Worm (Caenorhabditis elegans) whole organism, L2 larva: ENCODE data around the gene lite-1.

Experiments used
- C34F6.9 ChIP-seq: fragments of 150-350 bp; optimal IDR thresholded peaks from 2 replicates; lab custom pipeline; 2014; ENCODE audit warnings: missing biosample characterization, missing genetic modification characterization
- F13H6.1 ChIP-seq: sonication (generic microtip); optimal IDR thresholded peaks from 2 replicates; lab custom pipeline; 2016; ENCODE audit warnings: missing genetic modification characterization, missing compliant biosample characterization
- R02D3.7 ChIP-seq: fragments of 150-350 bp; optimal IDR thresholded peaks from 2 replicates; lab custom pipeline; 2014; ENCODE audit warnings: missing biosample characterization, missing genetic modification characterization
- Y55F3AM.14 ChIP-seq: fragments of 200-800 bp; sonication (Bioruptor generic); optimal IDR thresholded peaks from 2 replicates; lab custom pipeline; 2018; ENCODE audit warnings: mild to moderate bottlenecking, missing genetic modification characterization, missing compliant biosample characterization
- ZK546.5 ChIP-seq: sonication (generic microtip); optimal IDR thresholded peaks from 2 replicates; lab custom pipeline; 2017; ENCODE audit warnings: missing biosample characterization, missing genetic modification characterization
- alr-1 ChIP-seq: fragments of 150-350 bp; optimal IDR thresholded peaks from 2 replicates; lab custom pipeline; 2014; ENCODE audit warnings: missing biosample characterization, missing genetic modification characterization
- ama-1 ChIP-seq: fragments of 150-350 bp; optimal IDR thresholded peaks from 2 replicates; lab custom pipeline; 2018; ENCODE audit warnings: inconsistent platforms
- ceh-16 ChIP-seq: fragments of 150-350 bp; optimal IDR thresholded peaks from 2 replicates; lab custom pipeline; 2014; ENCODE audit warnings: missing biosample characterization, missing genetic modification characterization
- ceh-82 ChIP-seq: fragments of 150-350 bp; optimal IDR thresholded peaks from 2 replicates; lab custom pipeline; 2014; ENCODE audit warnings: missing biosample characterization, missing genetic modification characterization
- crh-2 ChIP-seq: sonication (generic microtip); optimal IDR thresholded peaks from 2 replicates; lab custom pipeline; 2017; ENCODE audit warnings: missing biosample characterization, missing genetic modification characterization
- egl-27 ChIP-seq: sonication (generic microtip); optimal IDR thresholded peaks from 3 replicates; lab custom pipeline; 2017; ENCODE audit warnings: missing biosample characterization, missing genetic modification reagents, missing genetic modification characterization
- fos-1 ChIP-seq: fragments of 150-350 bp; optimal IDR thresholded peaks from 2 replicates; lab custom pipeline; 2014; ENCODE audit warnings: missing biosample characterization, missing genetic modification characterization
- gmeb-1 ChIP-seq: fragments of 150-350 bp; optimal IDR thresholded peaks from 2 replicates; lab custom pipeline; 2014; ENCODE audit warnings: missing biosample characterization, missing genetic modification characterization
- lin-11 ChIP-seq: fragments of 150-350 bp; sonication (generic microtip); optimal IDR thresholded peaks from 2 replicates; lab custom pipeline; 2014; ENCODE audit warnings: missing biosample characterization, missing genetic modification characterization, inconsistent platforms, mixed read lengths
- lin-13 ChIP-seq: fragments of 150-350 bp; optimal IDR thresholded peaks from 2 replicates; lab custom pipeline; 2014; ENCODE audit warnings: missing biosample characterization, missing genetic modification reagents, missing genetic modification characterization
- lin-39 ChIP-seq: fragments of 150-350 bp; optimal IDR thresholded peaks from 2 replicates; lab custom pipeline; 2014; ENCODE audit warnings: missing biosample characterization, missing genetic modification reagents, missing genetic modification characterization
- lsy-2 ChIP-seq, 2 experiments: fragments of 150-350 bp in 1 of 2; sonication (generic microtip) in 1 of 2; optimal IDR thresholded peaks; 2 replicates each; lab custom pipeline; 2014 to 2017; ENCODE audit warnings: missing biosample characterization in 2 of 2, missing genetic modification characterization in 2 of 2
- mab-5 ChIP-seq: fragments of 150-350 bp; optimal IDR thresholded peaks from 2 replicates; lab custom pipeline; 2014; ENCODE audit warnings: missing biosample characterization, missing genetic modification characterization
- mbf-1 ChIP-seq: sonication (generic microtip); optimal IDR thresholded peaks from 2 replicates; lab custom pipeline; 2017; ENCODE audit warnings: missing biosample characterization, missing genetic modification characterization
- mdl-1 ChIP-seq, 2 experiments: fragments of 150-350 bp in 1 of 2; sonication (generic microtip) in 1 of 2; optimal IDR thresholded peaks; 2 replicates each; lab custom pipeline; 2017; ENCODE audit warnings: missing biosample characterization in 2 of 2, missing genetic modification characterization in 2 of 2
- nhr-10 ChIP-seq: sonication (generic microtip); optimal IDR thresholded peaks from 2 replicates; lab custom pipeline; 2017; ENCODE audit warnings: missing biosample characterization, missing genetic modification characterization
- nhr-11 ChIP-seq: fragments of 150-350 bp; optimal IDR thresholded peaks from 2 replicates; lab custom pipeline; 2014; ENCODE audit warnings: missing biosample characterization, missing genetic modification characterization
- nhr-12 ChIP-seq: fragments of 150-350 bp; optimal IDR thresholded peaks from 2 replicates; lab custom pipeline; 2014; ENCODE audit warnings: missing biosample characterization, missing genetic modification characterization
- nhr-129 ChIP-seq: fragments of 150-350 bp; optimal IDR thresholded peaks from 2 replicates; lab custom pipeline; 2014; ENCODE audit warnings: missing biosample characterization, missing genetic modification characterization
- nhr-21 ChIP-seq: fragments of 150-350 bp; optimal IDR thresholded peaks from 2 replicates; lab custom pipeline; 2014; ENCODE audit warnings: missing biosample characterization, missing genetic modification characterization
- nhr-23 ChIP-seq: fragments of 150-350 bp; optimal IDR thresholded peaks from 2 replicates; lab custom pipeline; 2014; ENCODE audit warnings: missing biosample characterization, missing genetic modification reagents, missing genetic modification characterization
- nhr-237 ChIP-seq: fragments of 150-350 bp; optimal IDR thresholded peaks from 2 replicates; lab custom pipeline; 2014; ENCODE audit warnings: missing biosample characterization, missing genetic modification characterization
- nhr-25 ChIP-seq: fragments of 150-350 bp; sonication (generic microtip); optimal IDR thresholded peaks from 3 replicates; lab custom pipeline; 2014; ENCODE audit warnings: missing biosample characterization, missing genetic modification characterization
- nhr-6 ChIP-seq: fragments of 150-350 bp; optimal IDR thresholded peaks from 2 replicates; lab custom pipeline; 2014; ENCODE audit warnings: missing biosample characterization, missing genetic modification characterization
- nhr-77 ChIP-seq: fragments of 150-350 bp; optimal IDR thresholded peaks from 2 replicates; lab custom pipeline; 2014; ENCODE audit warnings: missing biosample characterization, missing genetic modification characterization
- peb-1 ChIP-seq: fragments of 150-350 bp; optimal IDR thresholded peaks from 2 replicates; lab custom pipeline; 2014; ENCODE audit warnings: missing biosample characterization, missing genetic modification characterization
- skn-1 ChIP-seq: sonication (generic microtip); optimal IDR thresholded peaks from 2 replicates; lab custom pipeline; 2017; ENCODE audit warnings: missing biosample characterization, missing genetic modification characterization
- sma-3 ChIP-seq: sonication (generic microtip); optimal IDR thresholded peaks from 2 replicates; lab custom pipeline; 2016; ENCODE audit warnings: missing genetic modification reagents, missing genetic modification characterization, missing compliant biosample characterization
- sma-9 ChIP-seq, 2 experiments: fragments of 150-350 bp in 1 of 2; sonication (generic microtip) in 1 of 2; optimal IDR thresholded peaks; 2 replicates each; lab custom pipeline; 2014 to 2016; ENCODE audit warnings: missing genetic modification characterization in 2 of 2, mild to moderate bottlenecking in 1 of 2, missing biosample characterization in 1 of 2, missing compliant biosample characterization in 1 of 2, missing genetic modification reagents in 1 of 2, moderate library complexity in 1 of 2
- snpc-4 ChIP-seq: fragments of 150-350 bp; optimal IDR thresholded peaks from 2 replicates; lab custom pipeline; 2014; ENCODE audit warnings: missing biosample characterization, missing genetic modification characterization
- unc-39 ChIP-seq: fragments of 150-350 bp; optimal IDR thresholded peaks from 2 replicates; lab custom pipeline; 2014; ENCODE audit warnings: missing biosample characterization, missing genetic modification characterization
- unc-55 ChIP-seq: fragments of 150-350 bp; sonication (generic microtip); optimal IDR thresholded peaks from 3 replicates; lab custom pipeline; 2014; ENCODE audit warnings: missing biosample characterization, missing genetic modification reagents, missing genetic modification characterization
- unc-62 ChIP-seq: fragments of 150-350 bp; optimal IDR thresholded peaks from 2 replicates; lab custom pipeline; 2014; ENCODE audit warnings: missing biosample characterization, missing genetic modification reagents, missing genetic modification characterization
- zag-1 ChIP-seq: fragments of 150-350 bp; optimal IDR thresholded peaks from 2 replicates; lab custom pipeline; 2014; ENCODE audit warnings: missing biosample characterization, missing genetic modification characterization
- ztf-1 ChIP-seq: fragments of 200-800 bp; sonication (Bioruptor generic); conservative IDR thresholded peaks from 2 replicates; pipeline ENCODE4 v1.3.6; 2022; ENCODE audit warnings: missing genetic modification characterization, missing compliant biosample characterization
- ztf-11 ChIP-seq: sonication (generic microtip); optimal IDR thresholded peaks from 2 replicates; lab custom pipeline; 2017; ENCODE audit warnings: missing biosample characterization, missing genetic modification characterization
- ztf-4 ChIP-seq: fragments of 150-350 bp; optimal IDR thresholded peaks from 2 replicates; lab custom pipeline; 2014; ENCODE audit warnings: missing biosample characterization, missing genetic modification characterization

Gene lite-1

DNA sequence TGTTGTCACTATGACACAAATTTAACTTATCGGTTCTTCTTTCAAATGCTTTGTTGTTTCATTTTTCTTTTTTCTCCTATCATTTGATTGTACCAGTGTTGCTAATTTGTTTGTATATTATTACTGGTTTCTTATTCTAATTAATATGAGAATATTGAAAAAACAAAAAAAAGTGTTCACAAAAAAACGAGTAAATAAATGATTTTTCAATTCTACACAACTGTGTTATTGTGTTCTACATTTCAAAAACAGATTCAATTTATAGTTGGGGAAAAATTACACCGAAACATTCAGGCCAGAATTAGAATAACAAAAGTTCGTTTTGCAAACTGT, 23.0 kb upstream of the lite-1 start:
- no peak for TF ChIP-seq ztf-11
- TF ChIP-seq lsy-2 (tag; optimal IDR thresholded peaks at IDR 0.05; lab: Kevin White, UChicago), result no peak
- TF ChIP-seq egl-27, result peak; percentile 3
- no peak for TF ChIP-seq ceh-82 (tag; lab: Kevin White, UChicago)
- no peak for TF ChIP-seq ceh-16 (tag; lab: Kevin White, UChicago)
- TF ChIP-seq unc-55 (GFP tag; lab: Kevin White, UChicago), result peak; percentile 9
- TF ChIP-seq nhr-77 (tag; lab: Kevin White, UChicago), result peak; percentile 3
- peak; percentile 21 for TF ChIP-seq C34F6.9
- TF ChIP-seq R02D3.7 (tag; lab: Kevin White, UChicago), result peak; percentile 14

DNA sequence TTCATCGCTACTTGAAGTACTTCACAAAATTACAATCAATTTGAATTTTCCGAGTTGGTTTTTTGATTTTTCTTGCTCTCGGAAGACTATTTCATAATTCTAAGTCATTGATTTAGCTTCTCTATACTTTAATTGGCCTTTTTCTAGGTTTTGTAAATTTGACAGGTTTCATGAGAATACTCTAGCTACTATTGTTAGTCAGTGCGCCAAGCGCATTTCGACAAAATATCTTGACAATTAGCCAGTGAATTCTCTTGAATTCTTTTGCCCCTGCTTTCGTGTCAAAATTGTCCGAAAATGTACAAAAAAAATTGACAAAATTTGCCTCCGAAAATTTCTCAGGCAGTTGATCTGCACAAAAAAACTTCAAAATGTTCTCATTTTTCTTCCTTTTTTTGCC, 22.6 kb upstream of the lite-1 start:
- TF ChIP-seq nhr-77 (tag; lab: Kevin White, UChicago) (no peak), gmeb-1 (tag; lab: Kevin White, UChicago) (peak; percentile 7), lsy-2 (tag; optimal IDR thresholded peaks at IDR 0.05; lab: Kevin White, UChicago) (no peak), ztf-4 (tag; lab: Kevin White, UChicago) (no peak), nhr-129 (peak; percentile 17), unc-39 (no peak), mbf-1 (tag; lab: Kevin White, UChicago) (no peak), nhr-237 (tag; lab: Kevin White, UChicago) (no peak), sma-3 (GFP tag; lab: Kevin White, UChicago) (no peak), nhr-23 (no peak), snpc-4 (tag; lab: Kevin White, UChicago) (no peak), mab-5 (tag; lab: Kevin White, UChicago) (no peak), ama-1 (lab: Kevin White, UChicago) (no peak), C34F6.9 (no peak), crh-2 (tag; lab: Kevin White, UChicago) (no peak), nhr-11 (no peak)

DNA sequence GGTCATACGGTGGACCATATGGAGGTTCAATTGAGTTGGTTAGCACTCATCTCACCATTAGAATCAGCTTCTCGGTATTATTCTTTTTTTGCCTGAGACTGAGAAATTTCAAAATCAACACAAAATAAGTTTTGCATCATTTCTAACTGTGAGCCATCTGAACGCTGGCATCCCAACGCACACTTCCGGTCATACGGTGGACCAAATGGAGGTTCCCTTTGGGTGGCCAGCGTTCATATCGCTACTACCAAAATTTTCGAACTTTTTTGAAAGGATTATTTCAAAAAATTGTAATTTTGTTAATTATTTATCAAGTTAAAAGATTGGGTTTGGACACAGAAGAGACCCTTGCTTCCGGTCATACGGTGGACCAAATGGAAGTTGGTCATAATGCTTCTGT, 22.2 kb upstream of the lite-1 start:
- TF ChIP-seq gmeb-1 (tag; lab: Kevin White, UChicago), result peak; percentile 9
- TF ChIP-seq ztf-11, result no peak
- TF ChIP-seq Y55F3AM.14 (GFP tag; lab: Kevin White, UChicago), result peak; percentile 31
- peak; percentile 23 for TF ChIP-seq nhr-25 (tag; lab: Kevin White, UChicago)

DNA sequence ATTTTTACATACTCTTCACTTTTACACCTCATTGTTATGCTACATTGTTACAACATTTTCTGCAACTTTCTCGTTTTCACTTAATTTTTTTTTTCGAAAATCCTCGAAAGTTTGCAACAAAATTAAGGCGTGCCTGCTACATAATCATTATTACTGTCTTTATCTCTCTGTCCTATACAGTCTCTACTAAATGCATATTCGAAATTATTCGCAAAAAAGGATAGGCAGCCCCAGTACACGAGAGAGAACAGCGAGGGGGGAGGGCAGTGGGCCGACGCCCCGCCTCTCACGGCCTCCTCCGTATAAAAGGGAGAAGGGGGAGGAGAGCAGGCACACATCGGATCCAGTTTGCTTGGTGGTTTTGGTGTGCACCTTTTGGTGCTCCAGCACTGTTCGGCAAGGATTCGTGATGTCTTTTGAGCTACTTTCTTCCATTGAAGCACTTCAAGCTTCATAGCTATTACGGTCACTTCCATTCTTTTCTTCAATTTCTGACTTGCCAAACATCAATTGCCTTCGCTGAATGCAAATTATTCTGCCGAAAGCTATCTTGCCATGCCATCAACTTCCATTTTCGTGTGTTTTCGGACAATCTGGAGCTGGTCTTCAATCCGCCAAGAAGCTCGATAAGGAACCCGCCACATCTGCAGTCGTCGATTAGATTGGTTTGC, 21.5 kb upstream of the lite-1 start:
- TF ChIP-seq lin-11 (tag; lab: Kevin White, UChicago), result peak; percentile 30
- peak in 1 of 2 experiments; percentile 7 for TF ChIP-seq lsy-2 (tag; optimal IDR thresholded peaks at IDR 0.05; lab: Kevin White, UChicago)
- TF ChIP-seq lin-39, result no peak
- peak; percentile 5 for TF ChIP-seq nhr-6
- TF ChIP-seq ZK546.5, result no peak
- TF ChIP-seq nhr-237 (tag; lab: Kevin White, UChicago), result no peak
- no peak for TF ChIP-seq egl-27
- TF ChIP-seq F13H6.1 (tag; lab: Kevin White, UChicago), result peak; percentile 58
- peak; percentile 54 for TF ChIP-seq C34F6.9
- no peak for TF ChIP-seq nhr-10 (tag; lab: Kevin White, UChicago)
- TF ChIP-seq gmeb-1 (tag; lab: Kevin White, UChicago), result peak; percentile 21
- no peak for TF ChIP-seq peb-1 (tag; lab: Kevin White, UChicago)
- TF ChIP-seq unc-39, result no peak
- no peak for TF ChIP-seq ztf-1 (GFP tag; lab: Robert Waterston, UW)
- peak; percentile 34 for TF ChIP-seq sma-3 (GFP tag; lab: Kevin White, UChicago)
- no peak for TF ChIP-seq alr-1
- no peak for TF ChIP-seq mab-5 (tag; lab: Kevin White, UChicago)
- no peak for TF ChIP-seq ztf-4 (tag; lab: Kevin White, UChicago)
- no peak for TF ChIP-seq nhr-23
- no peak for TF ChIP-seq unc-62
- no peak for TF ChIP-seq skn-1
- TF ChIP-seq sma-9 (GFP tag; optimal IDR thresholded peaks at IDR 0.05; lab: Kevin White, UChicago), result peak; percentile 64
- TF ChIP-seq sma-9 (tag; optimal IDR thresholded peaks at IDR 0.05; lab: Kevin White, UChicago), result no peak
- peak; percentile 49 for TF ChIP-seq lin-13 (GFP tag; lab: Kevin White, UChicago)
- TF ChIP-seq crh-2 (tag; lab: Kevin White, UChicago), result no peak
- no peak for TF ChIP-seq zag-1
- no peak for TF ChIP-seq nhr-12
- TF ChIP-seq nhr-21 (tag; lab: Kevin White, UChicago), result peak; percentile 20
- TF ChIP-seq ama-1 (lab: Kevin White, UChicago), result peak; percentile 98
- peak; percentile 37 for TF ChIP-seq nhr-129
- no peak for TF ChIP-seq nhr-25 (tag; lab: Kevin White, UChicago)
- TF ChIP-seq nhr-11, result no peak
- no peak for TF ChIP-seq ceh-16 (tag; lab: Kevin White, UChicago)
- peak; percentile 53 for TF ChIP-seq fos-1
- TF ChIP-seq mbf-1 (tag; lab: Kevin White, UChicago), result no peak
- TF ChIP-seq mdl-1 (tag; optimal IDR thresholded peaks at IDR 0.05; lab: Kevin White, UChicago), result peak in 1 of 2 experiments; percentile 44
- TF ChIP-seq R02D3.7 (tag; lab: Kevin White, UChicago), result no peak
- TF ChIP-seq, all 48 proteins: peak for 14
